Fruit fly (Drosophila melanogaster) whole organism, adult: ENCODE measurements around the gene CG31715.

Experiments used
- CG11617 ChIP-seq: fragments of 200-800 bp; sonication (Bioruptor generic); optimal IDR thresholded peaks from 2 replicates; lab custom pipeline; 2017; ENCODE audit warnings: mild to moderate bottlenecking, missing biosample characterization, missing genetic modification reagents, missing genetic modification characterization
- CG14711 ChIP-seq: fragments of 200-800 bp; sonication (Bioruptor generic); optimal IDR thresholded peaks from 2 replicates; lab custom pipeline; 2018; ENCODE audit warnings: missing biosample characterization, mild to moderate bottlenecking, missing genetic modification characterization, moderate library complexity
- CG1620 ChIP-seq: fragments of 200-800 bp; sonication (Bioruptor generic); optimal IDR thresholded peaks from 2 replicates; lab custom pipeline; 2016; ENCODE audit warnings: missing biosample characterization, missing genetic modification characterization
- CG5204 ChIP-seq: fragments of 200-800 bp; sonication (Bioruptor generic); optimal IDR thresholded peaks from 2 replicates; lab custom pipeline; 2016; ENCODE audit warnings: missing biosample characterization, missing genetic modification characterization
- CG7045 ChIP-seq: fragments of 200-800 bp; sonication (Bioruptor generic); optimal IDR thresholded peaks from 2 replicates; lab custom pipeline; 2017; ENCODE audit warnings: missing biosample characterization, mild to moderate bottlenecking, missing genetic modification characterization
- Mnt ChIP-seq: fragments of 200-800 bp; sonication (Bioruptor generic); optimal IDR thresholded peaks from 2 replicates; lab custom pipeline; 2016; ENCODE audit warnings: missing biosample characterization, mild to moderate bottlenecking, missing genetic modification characterization
- bab1 ChIP-seq: fragments of 200-800 bp; sonication (Bioruptor generic); optimal IDR thresholded peaks from 3 replicates; lab custom pipeline; 2019; ENCODE audit warnings: missing biosample characterization, mild to moderate bottlenecking, missing genetic modification characterization, moderate library complexity
- cic ChIP-seq: fragments of 200-800 bp; sonication (Bioruptor generic); optimal IDR thresholded peaks from 2 replicates; lab custom pipeline; 2017; ENCODE audit warnings: missing biosample characterization, mild to moderate bottlenecking, missing genetic modification characterization, moderate library complexity
- kay ChIP-seq: fragments of 200-800 bp; sonication (Bioruptor generic); peaks from one replicate; lab custom pipeline; 2016; ENCODE audit warnings: missing biosample characterization, missing genetic modification characterization, borderline replicate concordance
- ovo ChIP-seq: fragments of 200-800 bp; sonication (Bioruptor generic); optimal IDR thresholded peaks from 2 replicates; lab custom pipeline; 2016; ENCODE audit warnings: missing biosample characterization, missing genetic modification characterization
- pad ChIP-seq: fragments of 200-800 bp; sonication (Bioruptor generic); optimal IDR thresholded peaks from 3 replicates; lab custom pipeline; 2017; ENCODE audit warnings: missing biosample characterization, missing genetic modification characterization, mild to moderate bottlenecking, moderate library complexity, missing genetic modification reagents
- tj ChIP-seq: fragments of 200-800 bp; sonication (Bioruptor generic); optimal IDR thresholded peaks from 3 replicates; lab custom pipeline; 2017; ENCODE audit warnings: missing biosample characterization, mild to moderate bottlenecking, missing genetic modification characterization, moderate library complexity
- toe ChIP-seq: fragments of 200-800 bp; sonication (Bioruptor generic); optimal IDR thresholded peaks from 2 replicates; lab custom pipeline; 2016; ENCODE audit warnings: missing biosample characterization, missing genetic modification characterization

DNA sequence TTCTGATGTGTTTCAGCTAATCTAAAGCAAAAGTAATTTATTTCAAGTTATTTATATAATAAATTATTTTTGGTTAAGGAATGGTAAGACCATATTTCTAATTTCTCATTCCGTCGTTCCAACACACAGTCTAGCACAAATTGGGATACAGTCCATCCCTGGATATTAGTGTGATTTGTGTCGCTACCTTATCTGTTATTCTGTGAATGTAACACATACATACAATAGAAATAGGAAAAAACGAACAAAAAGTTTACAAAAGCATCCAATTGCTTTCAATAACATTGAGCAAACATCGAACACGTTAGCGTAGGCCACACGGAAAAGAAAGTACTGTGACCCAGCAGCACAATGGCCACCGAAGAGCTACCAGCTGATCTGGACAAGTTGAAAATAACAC is 25.1 kb downstream of the CG31715 start, which contains the start of gene CG5056:
- TF ChIP-seq CG14711 (tag; lab: Kevin White, UChicago) (peak; percentile 37), bab1 (GFP tag; lab: Kevin White, UChicago) (peak; percentile 69), CG7045 (GFP tag; lab: Kevin White, UChicago) (no peak), kay (GFP tag; lab: Kevin White, UChicago) (no peak), CG5204 (GFP tag; lab: Kevin White, UChicago) (no peak), CG1620 (GFP tag; lab: Kevin White, UChicago) (no peak), CG11617 (GFP tag; lab: Kevin White, UChicago) (no peak), cic (GFP tag; lab: Kevin White, UChicago) (no peak), ovo (no peak), Mnt (GFP tag; lab: Kevin White, UChicago) (no peak), pad (GFP tag; lab: Kevin White, UChicago) (no peak), toe (no peak), tj (GFP tag; lab: Kevin White, UChicago) (no peak)
